Worm (Caenorhabditis elegans) whole organism, dauer: ENCODE results near the gene glb-20.

Experiments
- unc-62 ChIP-seq: sonication (generic microtip); optimal IDR thresholded peaks from 2 replicates; lab custom pipeline; 2017; ENCODE audit warnings: missing biosample characterization, missing genetic modification reagents, missing genetic modification characterization

The glb-20 gene

DNA sequence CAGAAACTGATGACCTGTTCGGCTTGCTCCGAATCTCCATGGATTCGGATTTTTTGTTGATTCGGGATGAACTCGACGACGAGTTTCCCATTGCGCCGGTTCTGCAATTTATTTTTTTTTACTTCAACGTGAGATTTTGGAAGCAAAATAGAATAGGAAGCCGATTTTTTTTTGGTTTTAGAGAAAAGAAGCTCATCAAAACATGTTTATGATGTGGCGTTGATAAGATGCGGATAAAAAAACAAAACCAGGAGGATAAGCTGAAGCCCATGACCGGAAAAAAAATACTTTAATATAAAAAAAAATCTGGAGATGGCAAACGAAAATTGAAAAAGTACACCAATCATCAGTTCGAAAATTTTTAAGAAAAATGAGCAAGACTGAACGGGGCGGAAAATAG, at the start of gene glb-20:
glb-20 (minus strand) TSS at position 101 of the 400 bp plus-strand sequence.
- no peak for TF ChIP-seq unc-62

DNA sequence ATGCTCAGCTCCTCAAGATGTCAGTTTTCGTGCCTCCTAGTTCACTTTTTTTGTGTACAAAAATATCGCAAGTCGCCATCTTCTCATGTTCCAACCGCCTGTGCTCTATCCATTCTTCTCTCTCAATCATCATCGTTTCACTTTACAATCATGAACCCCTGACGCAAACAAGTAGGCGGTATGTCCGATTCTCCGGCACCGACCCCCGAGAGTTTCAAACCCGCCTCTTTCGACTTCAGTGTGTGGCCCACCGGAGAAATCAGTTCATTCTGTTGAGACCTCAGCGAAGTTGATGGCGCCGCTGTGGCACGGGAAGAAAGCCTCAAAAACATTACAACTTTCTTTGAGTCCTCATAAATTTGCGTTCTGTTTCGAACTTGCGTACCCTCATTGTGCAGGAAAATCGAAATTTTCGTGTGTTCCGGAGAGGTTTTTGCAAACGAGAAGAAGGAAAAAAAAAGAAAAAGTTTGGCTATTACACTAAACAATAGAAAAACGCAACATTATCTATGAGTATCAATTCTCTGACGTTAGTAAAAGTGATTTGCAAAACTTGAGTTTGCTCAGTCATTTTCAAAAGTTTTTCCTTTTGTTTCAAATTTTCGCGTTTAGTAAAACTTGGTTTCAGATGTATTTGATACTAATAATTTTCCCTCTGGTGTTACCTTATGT, 49.1 kb upstream of the glb-20 start, which contains the start of gene F54B11.9:
F54B11.9 (plus strand) TSS at position 622 of the 672 bp plus-strand sequence.
- TF ChIP-seq unc-62: no peak

DNA sequence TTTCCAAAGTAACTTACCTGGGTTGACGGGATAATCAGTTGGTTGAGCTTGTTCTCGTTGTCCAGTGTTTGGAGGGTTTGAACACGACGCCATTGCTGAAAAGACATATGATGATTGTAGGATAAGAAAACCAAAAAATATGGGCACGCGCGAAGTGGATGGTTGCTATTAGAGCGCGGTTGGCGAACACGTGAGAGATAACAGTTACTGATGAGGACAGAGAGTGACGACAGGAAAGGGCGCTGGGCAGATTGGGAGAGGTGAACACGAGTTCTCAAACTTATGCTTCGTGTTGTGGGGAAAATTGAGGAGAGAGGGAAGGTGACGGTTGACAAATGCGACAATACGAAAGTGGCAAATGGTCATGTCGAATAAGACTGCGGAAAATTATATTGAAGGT, 47.9 kb upstream of the glb-20 start, which contains the start of gene F54B11.8:
F54B11.8 (minus strand) TSS at position 101 of the 400 bp plus-strand sequence.
- no peak for TF ChIP-seq unc-62

DNA sequence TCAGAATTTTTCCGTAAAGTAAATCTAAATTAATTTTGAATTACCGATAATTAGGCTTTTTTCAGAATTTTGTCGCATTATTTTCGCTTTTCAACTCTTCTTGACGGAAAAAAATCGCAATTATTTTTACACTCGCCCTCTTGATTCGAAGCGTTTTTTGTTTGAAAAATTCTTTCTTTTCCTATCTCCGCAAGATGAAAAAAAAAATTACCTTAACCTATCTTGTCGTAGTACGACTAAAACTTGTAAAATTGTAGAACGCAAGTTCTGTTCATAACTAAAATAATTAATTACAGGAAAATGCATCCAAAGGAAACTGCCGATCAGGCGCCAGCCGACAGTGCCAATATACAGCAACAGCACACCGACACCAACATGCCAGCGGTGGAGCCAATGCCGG, 44.2 kb upstream of the glb-20 start, which contains the start of gene F54B11.7:
F54B11.7 (plus strand) TSS at position 301 of the 400 bp plus-strand sequence.
- TF ChIP-seq unc-62: no peak

- no peak for TF ChIP-seq unc-62
Observed at ce11 chrX:13598021-13598499, 42.1 kb upstream of the glb-20 start, which contains the start of gene bra-1. Gene bra-1 (plus strand): TSS chrX:13598449.

ce11 chrX:13596003-13596767, 40.2 kb upstream of the glb-20 start, which contains the start of gene F54B11.5:
Gene F54B11.5 (minus strand): TSS chrX:13596068.
- TF ChIP-seq unc-62: no peak

DNA sequence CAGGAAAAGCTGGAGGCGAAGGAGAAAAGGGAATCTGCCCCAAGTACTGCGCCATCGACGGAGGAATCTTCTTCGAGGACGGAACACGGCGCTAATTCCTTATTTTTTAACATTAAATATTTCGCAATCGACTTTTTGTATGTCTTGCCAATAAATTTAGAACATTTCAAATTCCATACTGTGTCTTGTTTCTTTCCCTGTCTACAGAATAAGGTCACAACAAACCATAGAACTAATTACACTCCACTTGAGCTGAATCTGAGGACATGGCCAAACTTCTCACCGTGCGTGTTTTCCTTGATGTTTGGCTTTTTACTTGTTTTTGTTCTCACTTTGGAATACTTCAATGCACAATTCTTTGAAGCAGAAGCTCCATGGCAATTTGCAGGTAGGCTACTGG, 36.4 kb upstream of the glb-20 start, which contains the start of gene F54B11.4:
F54B11.4 (plus strand) TSS at position 301 of the 400 bp plus-strand sequence.
- no peak for TF ChIP-seq unc-62

DNA sequence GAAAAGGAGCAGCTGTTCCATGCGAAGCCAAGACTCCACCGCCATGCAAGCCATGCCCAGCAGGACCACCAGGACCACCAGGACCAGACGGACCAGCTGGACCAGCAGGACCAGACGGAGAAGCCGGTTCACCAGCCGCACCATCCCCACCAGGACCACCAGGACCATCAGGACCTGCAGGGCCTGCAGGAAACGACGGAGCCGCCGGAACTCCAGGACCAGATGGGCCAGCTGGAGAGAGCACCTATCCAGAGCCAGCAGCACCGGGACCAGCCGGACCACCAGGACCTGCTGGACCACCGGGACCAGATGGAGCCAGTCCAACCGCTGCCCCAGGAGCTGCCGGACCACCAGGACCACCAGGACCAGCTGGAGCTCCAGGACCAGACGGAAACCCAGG, 36.0 kb upstream of the glb-20 start:
- no peak for TF ChIP-seq unc-62

ce11 chrX:13591175-13591574, 35.2 kb upstream of the glb-20 start, which contains the start of gene col-44:
Gene col-44 (plus strand): TSS chrX:13591475.
- no peak for TF ChIP-seq unc-62

DNA sequence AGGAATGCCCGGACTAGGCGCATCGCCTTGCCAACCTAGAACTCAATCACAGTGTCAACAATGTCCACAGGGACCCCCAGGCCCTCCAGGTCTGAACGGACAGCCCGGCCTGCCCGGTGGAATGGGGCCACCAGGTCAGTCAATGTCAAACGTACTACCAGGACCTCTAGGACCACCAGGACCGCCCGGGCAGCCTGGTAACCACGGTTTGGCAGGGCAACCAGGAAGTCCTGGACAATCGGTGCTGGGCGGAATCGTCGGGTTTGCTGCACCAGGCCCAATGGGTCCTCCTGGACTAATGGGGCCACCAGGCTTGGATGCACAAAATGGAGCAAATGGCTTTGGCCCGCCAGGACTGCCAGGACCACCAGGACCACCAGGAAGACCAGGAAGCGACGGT, 34.7 kb upstream of the glb-20 start:
- no peak for TF ChIP-seq unc-62

DNA sequence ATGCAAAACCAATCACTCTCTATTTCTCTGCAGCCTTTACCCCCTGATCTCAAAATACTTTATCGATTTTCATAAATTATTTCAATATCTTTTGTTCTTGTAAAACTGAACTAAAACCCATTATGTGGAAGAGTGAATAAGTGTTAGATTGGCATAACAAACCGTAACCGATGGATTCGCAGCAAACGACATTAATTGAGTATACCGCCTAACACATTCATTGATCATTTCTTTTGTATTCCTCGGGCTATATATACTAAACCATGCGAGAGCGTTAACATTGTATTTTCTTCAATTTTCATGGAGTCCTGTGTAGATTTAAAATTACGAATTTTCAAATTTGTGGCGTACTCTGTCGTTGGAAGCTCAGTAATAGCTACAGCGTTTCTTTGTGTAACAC, 33.8 kb upstream of the glb-20 start, which contains the start of gene col-9:
col-9 (plus strand) TSS at position 301 of the 400 bp plus-strand sequence.
- TF ChIP-seq unc-62: no peak

- TF ChIP-seq unc-62: no peak
Observed at ce11 chrX:13584725-13585371, 28.9 kb upstream of the glb-20 start, which contains the start of gene unc-84. Gene unc-84 (plus strand): TSS chrX:13584775.

DNA sequence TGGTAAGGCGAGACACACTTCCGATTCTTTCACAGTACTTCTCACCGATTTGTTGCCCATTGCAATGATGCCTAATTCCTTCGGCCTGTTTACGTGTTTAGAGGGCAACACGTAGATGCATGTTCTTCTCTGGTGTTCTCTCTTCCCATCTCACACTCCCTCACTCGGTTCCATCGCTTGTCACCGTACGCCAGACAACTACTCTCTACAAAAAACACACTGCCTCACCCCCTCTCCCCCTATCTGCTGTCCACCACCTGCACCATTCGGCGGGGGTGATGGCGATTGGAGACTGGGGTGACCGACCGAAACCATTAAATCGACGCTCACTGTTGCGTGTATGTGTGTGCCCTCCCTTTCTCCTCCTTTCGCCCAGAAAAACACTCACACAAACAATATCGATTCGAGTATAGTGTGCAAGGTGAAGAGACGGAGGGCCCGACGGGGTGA, 28.0 kb upstream of the glb-20 start:
- no peak for TF ChIP-seq unc-62

DNA sequence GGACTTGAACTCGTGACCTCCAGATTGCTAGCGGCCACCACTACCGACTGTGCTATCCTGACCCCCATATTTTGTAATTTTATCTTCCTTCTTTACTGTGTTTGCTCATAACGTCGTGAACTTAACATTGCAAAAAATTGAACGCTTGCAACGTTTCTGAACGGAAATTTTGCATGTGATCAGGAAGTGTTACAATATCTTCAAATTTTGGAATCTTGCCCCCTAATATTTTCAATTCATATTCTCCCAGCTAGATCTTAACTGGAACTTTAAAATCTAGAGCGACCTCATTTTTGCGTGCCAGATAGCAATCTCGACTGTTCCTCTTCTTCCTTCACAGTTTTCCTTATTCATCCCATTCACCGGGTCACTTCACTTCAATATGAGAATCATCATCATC, 25.9 kb upstream of the glb-20 start, which contains the start of gene F54B11.10:
F54B11.10 (plus strand) TSS at position 301 of the 400 bp plus-strand sequence.
- TF ChIP-seq unc-62: no peak

ce11 chrX:13578483-13578882, 22.5 kb upstream of the glb-20 start, which contains the start of gene F54B11.11:
Gene F54B11.11 (plus strand): TSS chrX:13578783.
- no peak for TF ChIP-seq unc-62

DNA sequence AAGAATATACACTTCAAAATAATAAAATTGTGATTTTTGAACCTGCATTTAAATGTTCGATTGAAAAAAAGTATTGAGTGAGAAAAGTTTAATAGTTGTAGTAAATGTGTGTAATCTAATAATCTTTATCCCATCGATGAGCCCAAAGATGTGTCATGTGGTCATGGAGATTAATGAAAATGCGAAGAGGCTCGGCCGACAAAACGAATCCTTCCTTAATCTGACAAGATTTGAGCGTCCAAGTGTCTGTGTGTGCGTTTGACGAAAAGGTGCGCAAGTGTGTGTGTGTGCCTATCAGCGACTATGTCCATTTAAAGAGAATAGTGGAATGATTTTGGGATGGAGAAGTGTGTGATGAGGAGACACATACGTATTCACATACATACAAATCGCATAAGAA, 18.1 kb upstream of the glb-20 start:
- no peak for TF ChIP-seq unc-62
